Worm (Caenorhabditis elegans): ENCODE results near the gene gadr-3.

DNA sequence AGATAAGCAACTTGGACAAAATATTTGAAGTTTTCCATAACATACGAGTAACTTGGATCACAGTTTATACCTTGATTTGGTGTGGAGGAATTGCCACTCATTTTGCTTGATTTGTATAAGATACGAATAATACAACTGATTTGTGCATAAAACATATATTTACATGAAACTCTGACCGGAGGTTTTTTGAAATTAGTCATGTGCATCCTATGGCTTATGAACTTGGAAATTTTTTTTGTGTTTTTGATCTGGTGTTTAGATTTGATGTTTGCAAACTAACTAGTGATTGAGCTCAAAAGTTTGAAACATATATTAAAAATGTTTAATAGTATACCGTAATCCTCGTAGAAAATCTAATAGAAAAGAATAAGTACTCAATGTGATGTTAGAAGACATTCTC is 31.1 kb downstream of the gadr-3 start, which contains the start of gene srg-8:
- TF ChIP-seq skn-1 (tag; optimal IDR thresholded peaks at IDR 0.05) (no peak), ztf-4 (tag; optimal IDR thresholded peaks at IDR 0.05) (no peak), peb-1 (tag; optimal IDR thresholded peaks at IDR 0.05) (no peak), ceh-82 (tag; optimal IDR thresholded peaks at IDR 0.05) (no peak), nhr-23 (tag; optimal IDR thresholded peaks at IDR 0.05) (no peak), lsy-2 (tag; optimal IDR thresholded peaks at IDR 0.05) (no peak), lin-39 (tag; optimal IDR thresholded peaks at IDR 0.05) (no peak), nhr-25 (tag; optimal IDR thresholded peaks at IDR 0.05) (no peak), ama-1 (optimal IDR thresholded peaks at IDR 0.05) (no peak), elt-1 (tag; optimal IDR thresholded peaks at IDR 0.05) (no peak), unc-62 (GFP tag; optimal IDR thresholded peaks at IDR 0.05) (no peak), snpc-4 (tag; optimal IDR thresholded peaks at IDR 0.05) (no peak)

All from whole organism, L2 larva.